Worm (Caenorhabditis elegans) whole organism, L2 larva: Measurements from ENCODE around the gene F25H9.2.

Experiments used
- C34F6.9 ChIP-seq: fragments of 150-350 bp; optimal IDR thresholded peaks from 2 replicates; lab custom pipeline; 2014; ENCODE audit warnings: missing biosample characterization, missing genetic modification characterization
- F13H6.1 ChIP-seq: sonication (generic microtip); optimal IDR thresholded peaks from 2 replicates; lab custom pipeline; 2016; ENCODE audit warnings: missing genetic modification characterization, missing compliant biosample characterization
- R02D3.7 ChIP-seq: fragments of 150-350 bp; optimal IDR thresholded peaks from 2 replicates; lab custom pipeline; 2014; ENCODE audit warnings: missing biosample characterization, missing genetic modification characterization
- Y55F3AM.14 ChIP-seq: fragments of 200-800 bp; sonication (Bioruptor generic); optimal IDR thresholded peaks from 2 replicates; lab custom pipeline; 2018; ENCODE audit warnings: mild to moderate bottlenecking, missing genetic modification characterization, missing compliant biosample characterization
- ZK546.5 ChIP-seq: sonication (generic microtip); optimal IDR thresholded peaks from 2 replicates; lab custom pipeline; 2017; ENCODE audit warnings: missing biosample characterization, missing genetic modification characterization
- alr-1 ChIP-seq: fragments of 150-350 bp; optimal IDR thresholded peaks from 2 replicates; lab custom pipeline; 2014; ENCODE audit warnings: missing biosample characterization, missing genetic modification characterization
- aly-2 ChIP-seq: fragments of 150-350 bp; optimal IDR thresholded peaks from 2 replicates; lab custom pipeline; 2014; ENCODE audit warnings: missing biosample characterization, missing genetic modification characterization
- ama-1 ChIP-seq: fragments of 150-350 bp; optimal IDR thresholded peaks from 2 replicates; lab custom pipeline; 2018; ENCODE audit warnings: inconsistent platforms
- blmp-1 ChIP-seq: sonication (generic microtip); optimal IDR thresholded peaks from 2 replicates; lab custom pipeline; 2017; ENCODE audit warnings: missing genetic modification characterization, mild to moderate bottlenecking, missing compliant biosample characterization, antibody characterized with exemption, moderate library complexity; ENCODE audit not compliant: insufficient read depth
- ceh-16 ChIP-seq: fragments of 150-350 bp; optimal IDR thresholded peaks from 2 replicates; lab custom pipeline; 2014; ENCODE audit warnings: missing biosample characterization, missing genetic modification characterization
- ceh-82 ChIP-seq: fragments of 150-350 bp; optimal IDR thresholded peaks from 2 replicates; lab custom pipeline; 2014; ENCODE audit warnings: missing biosample characterization, missing genetic modification characterization
- crh-2 ChIP-seq: sonication (generic microtip); optimal IDR thresholded peaks from 2 replicates; lab custom pipeline; 2017; ENCODE audit warnings: missing biosample characterization, missing genetic modification characterization
- dmd-4 ChIP-seq: sonication (generic microtip); optimal IDR thresholded peaks from 2 replicates; lab custom pipeline; 2017; ENCODE audit warnings: missing biosample characterization, missing genetic modification characterization
- egl-27 ChIP-seq: sonication (generic microtip); optimal IDR thresholded peaks from 3 replicates; lab custom pipeline; 2017; ENCODE audit warnings: missing biosample characterization, missing genetic modification reagents, missing genetic modification characterization
- elt-1 ChIP-seq: fragments of 150-350 bp; optimal IDR thresholded peaks from 2 replicates; lab custom pipeline; 2014; ENCODE audit warnings: missing biosample characterization, missing genetic modification characterization
- elt-3 ChIP-seq: sonication (generic microtip); optimal IDR thresholded peaks from 2 replicates; lab custom pipeline; 2017; ENCODE audit warnings: missing biosample characterization, missing genetic modification characterization
- fos-1 ChIP-seq: fragments of 150-350 bp; optimal IDR thresholded peaks from 2 replicates; lab custom pipeline; 2014; ENCODE audit warnings: missing biosample characterization, missing genetic modification characterization
- gmeb-1 ChIP-seq: fragments of 150-350 bp; optimal IDR thresholded peaks from 2 replicates; lab custom pipeline; 2014; ENCODE audit warnings: missing biosample characterization, missing genetic modification characterization
- lin-11 ChIP-seq: fragments of 150-350 bp; sonication (generic microtip); optimal IDR thresholded peaks from 2 replicates; lab custom pipeline; 2014; ENCODE audit warnings: missing biosample characterization, missing genetic modification characterization, inconsistent platforms, mixed read lengths
- lin-13 ChIP-seq: fragments of 150-350 bp; optimal IDR thresholded peaks from 2 replicates; lab custom pipeline; 2014; ENCODE audit warnings: missing biosample characterization, missing genetic modification reagents, missing genetic modification characterization
- lin-39 ChIP-seq: fragments of 150-350 bp; optimal IDR thresholded peaks from 2 replicates; lab custom pipeline; 2014; ENCODE audit warnings: missing biosample characterization, missing genetic modification reagents, missing genetic modification characterization
- lsy-2 ChIP-seq, 2 experiments: fragments of 150-350 bp in 1 of 2; sonication (generic microtip) in 1 of 2; optimal IDR thresholded peaks; 2 replicates each; lab custom pipeline; 2014 to 2017; ENCODE audit warnings: missing biosample characterization in 2 of 2, missing genetic modification characterization in 2 of 2
- mab-5 ChIP-seq: fragments of 150-350 bp; optimal IDR thresholded peaks from 2 replicates; lab custom pipeline; 2014; ENCODE audit warnings: missing biosample characterization, missing genetic modification characterization
- mbf-1 ChIP-seq: sonication (generic microtip); optimal IDR thresholded peaks from 2 replicates; lab custom pipeline; 2017; ENCODE audit warnings: missing biosample characterization, missing genetic modification characterization
- mdl-1 ChIP-seq, 2 experiments: fragments of 150-350 bp in 1 of 2; sonication (generic microtip) in 1 of 2; optimal IDR thresholded peaks; 2 replicates each; lab custom pipeline; 2017; ENCODE audit warnings: missing biosample characterization in 2 of 2, missing genetic modification characterization in 2 of 2
- nhr-10 ChIP-seq: sonication (generic microtip); optimal IDR thresholded peaks from 2 replicates; lab custom pipeline; 2017; ENCODE audit warnings: missing biosample characterization, missing genetic modification characterization
- nhr-11 ChIP-seq: fragments of 150-350 bp; optimal IDR thresholded peaks from 2 replicates; lab custom pipeline; 2014; ENCODE audit warnings: missing biosample characterization, missing genetic modification characterization
- nhr-12 ChIP-seq: fragments of 150-350 bp; optimal IDR thresholded peaks from 2 replicates; lab custom pipeline; 2014; ENCODE audit warnings: missing biosample characterization, missing genetic modification characterization
- nhr-129 ChIP-seq: fragments of 150-350 bp; optimal IDR thresholded peaks from 2 replicates; lab custom pipeline; 2014; ENCODE audit warnings: missing biosample characterization, missing genetic modification characterization
- nhr-21 ChIP-seq: fragments of 150-350 bp; optimal IDR thresholded peaks from 2 replicates; lab custom pipeline; 2014; ENCODE audit warnings: missing biosample characterization, missing genetic modification characterization
- nhr-23 ChIP-seq: fragments of 150-350 bp; optimal IDR thresholded peaks from 2 replicates; lab custom pipeline; 2014; ENCODE audit warnings: missing biosample characterization, missing genetic modification reagents, missing genetic modification characterization
- nhr-237 ChIP-seq: fragments of 150-350 bp; optimal IDR thresholded peaks from 2 replicates; lab custom pipeline; 2014; ENCODE audit warnings: missing biosample characterization, missing genetic modification characterization
- nhr-25 ChIP-seq: fragments of 150-350 bp; sonication (generic microtip); optimal IDR thresholded peaks from 3 replicates; lab custom pipeline; 2014; ENCODE audit warnings: missing biosample characterization, missing genetic modification characterization
- nhr-6 ChIP-seq: fragments of 150-350 bp; optimal IDR thresholded peaks from 2 replicates; lab custom pipeline; 2014; ENCODE audit warnings: missing biosample characterization, missing genetic modification characterization
- nhr-77 ChIP-seq: fragments of 150-350 bp; optimal IDR thresholded peaks from 2 replicates; lab custom pipeline; 2014; ENCODE audit warnings: missing biosample characterization, missing genetic modification characterization
- peb-1 ChIP-seq: fragments of 150-350 bp; optimal IDR thresholded peaks from 2 replicates; lab custom pipeline; 2014; ENCODE audit warnings: missing biosample characterization, missing genetic modification characterization
- sem-4 ChIP-seq: fragments of 150-350 bp; optimal IDR thresholded peaks from 2 replicates; lab custom pipeline; 2014; ENCODE audit warnings: missing biosample characterization, missing genetic modification reagents, missing genetic modification characterization
- skn-1 ChIP-seq: sonication (generic microtip); optimal IDR thresholded peaks from 2 replicates; lab custom pipeline; 2017; ENCODE audit warnings: missing biosample characterization, missing genetic modification characterization
- sma-3 ChIP-seq: sonication (generic microtip); optimal IDR thresholded peaks from 2 replicates; lab custom pipeline; 2016; ENCODE audit warnings: missing genetic modification reagents, missing genetic modification characterization, missing compliant biosample characterization
- sma-9 ChIP-seq, 2 experiments: fragments of 150-350 bp in 1 of 2; sonication (generic microtip) in 1 of 2; optimal IDR thresholded peaks; 2 replicates each; lab custom pipeline; 2014 to 2016; ENCODE audit warnings: missing genetic modification characterization in 2 of 2, mild to moderate bottlenecking in 1 of 2, missing biosample characterization in 1 of 2, missing compliant biosample characterization in 1 of 2, missing genetic modification reagents in 1 of 2, moderate library complexity in 1 of 2
- snpc-4 ChIP-seq: fragments of 150-350 bp; optimal IDR thresholded peaks from 2 replicates; lab custom pipeline; 2014; ENCODE audit warnings: missing biosample characterization, missing genetic modification characterization
- unc-39 ChIP-seq: fragments of 150-350 bp; optimal IDR thresholded peaks from 2 replicates; lab custom pipeline; 2014; ENCODE audit warnings: missing biosample characterization, missing genetic modification characterization
- unc-55 ChIP-seq: fragments of 150-350 bp; sonication (generic microtip); optimal IDR thresholded peaks from 3 replicates; lab custom pipeline; 2014; ENCODE audit warnings: missing biosample characterization, missing genetic modification reagents, missing genetic modification characterization
- unc-62 ChIP-seq: fragments of 150-350 bp; optimal IDR thresholded peaks from 2 replicates; lab custom pipeline; 2014; ENCODE audit warnings: missing biosample characterization, missing genetic modification reagents, missing genetic modification characterization
- zag-1 ChIP-seq: fragments of 150-350 bp; optimal IDR thresholded peaks from 2 replicates; lab custom pipeline; 2014; ENCODE audit warnings: missing biosample characterization, missing genetic modification characterization
- ztf-1 ChIP-seq: fragments of 200-800 bp; sonication (Bioruptor generic); conservative IDR thresholded peaks from 2 replicates; pipeline ENCODE4 v1.3.6; 2022; ENCODE audit warnings: missing genetic modification characterization, missing compliant biosample characterization
- ztf-11 ChIP-seq: sonication (generic microtip); optimal IDR thresholded peaks from 2 replicates; lab custom pipeline; 2017; ENCODE audit warnings: missing biosample characterization, missing genetic modification characterization
- ztf-4 ChIP-seq: fragments of 150-350 bp; optimal IDR thresholded peaks from 2 replicates; lab custom pipeline; 2014; ENCODE audit warnings: missing biosample characterization, missing genetic modification characterization

Gene F25H9.2

DNA sequence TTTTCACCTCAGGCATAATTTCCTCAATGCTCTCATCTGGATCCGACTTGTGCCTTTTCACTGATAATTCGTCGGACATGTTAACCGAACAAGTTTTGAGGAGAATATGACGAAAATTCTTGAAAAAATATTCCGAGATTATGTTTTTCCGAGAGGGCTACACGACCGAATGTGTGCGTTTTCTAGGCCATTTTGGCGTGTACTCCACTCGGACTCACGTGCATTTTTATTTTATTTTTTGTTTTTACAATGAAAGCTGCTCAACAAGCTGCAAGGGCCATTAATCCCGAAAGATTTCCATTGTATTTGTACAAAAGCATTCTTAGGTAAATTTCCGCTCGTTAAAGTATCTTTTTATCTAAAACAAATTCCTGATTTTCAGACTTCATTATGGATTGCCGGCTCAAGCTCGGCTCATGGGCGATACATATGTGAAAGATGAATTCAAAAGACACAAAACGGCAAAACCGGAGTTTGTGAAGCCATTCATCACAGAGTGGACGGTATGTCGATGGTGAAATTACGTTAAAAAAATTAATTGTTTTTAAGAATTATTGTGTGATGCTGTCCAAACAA lies 10.4 kb downstream of the F25H9.2 start, which contains the start of the genes F25H9.6 and F25H9.7:
TSS of gene F25H9.6 (minus strand) at position 172 of the 576 bp plus-strand sequence.
TSS of gene F25H9.7 (plus strand) at position 187 of the 576 bp plus-strand sequence.
- TF ChIP-seq skn-1 (tag; lab: Kevin White, UChicago) (no peak), lin-39 (tag; lab: Kevin White, UChicago) (no peak), nhr-6 (tag; lab: Kevin White, UChicago) (no peak), sma-9 (GFP tag; optimal IDR thresholded peaks at IDR 0.05; lab: Kevin White, UChicago) (peak; percentile 94), sma-9 (tag; optimal IDR thresholded peaks at IDR 0.05; lab: Kevin White, UChicago) (no peak), crh-2 (tag; lab: Kevin White, UChicago) (peak; percentile 84), mdl-1 (tag; optimal IDR thresholded peaks at IDR 0.05; lab: Kevin White, UChicago) (peak; percentile 62 to 91), gmeb-1 (tag; lab: Kevin White, UChicago) (peak; percentile 79), nhr-237 (no peak), unc-62 (GFP tag; lab: Kevin White, UChicago) (no peak), nhr-11 (tag; lab: Kevin White, UChicago) (no peak), egl-27 (tag; lab: Kevin White, UChicago) (peak; percentile 85), ceh-16 (tag; lab: Kevin White, UChicago) (no peak), aly-2 (no peak), elt-3 (no peak), dmd-4 (tag; lab: Kevin White, UChicago) (no peak), lin-13 (peak; percentile 73), R02D3.7 (tag; lab: Kevin White, UChicago) (no peak), snpc-4 (peak; percentile 53), fos-1 (tag; lab: Kevin White, UChicago) (peak; percentile 56), nhr-25 (tag; lab: Kevin White, UChicago) (no peak), ZK546.5 (tag; lab: Kevin White, UChicago) (no peak), mab-5 (tag; lab: Kevin White, UChicago) (peak; percentile 54), sma-3 (GFP tag; lab: Kevin White, UChicago) (peak; percentile 91), lsy-2 (tag; optimal IDR thresholded peaks at IDR 0.05; lab: Kevin White, UChicago) (peak; percentile 72 to 89), elt-1 (no peak), C34F6.9 (tag; lab: Kevin White, UChicago) (peak; percentile 92), lin-11 (peak; percentile 22), nhr-23 (tag; lab: Kevin White, UChicago) (no peak), Y55F3AM.14 (peak; percentile 51), ama-1 (lab: Kevin White, UChicago) (peak; percentile 9), nhr-21 (tag; lab: Kevin White, UChicago) (peak; percentile 78), alr-1 (tag; lab: Kevin White, UChicago) (no peak), blmp-1 (peak; percentile 38), nhr-10 (tag; lab: Kevin White, UChicago) (no peak), mbf-1 (tag; lab: Kevin White, UChicago) (no peak), ztf-1 (GFP tag; lab: Robert Waterston, UW) (no peak), peb-1 (tag; lab: Kevin White, UChicago) (no peak), unc-55 (GFP tag; lab: Kevin White, UChicago) (peak; percentile 86), sem-4 (tag; lab: Kevin White, UChicago) (peak; percentile 63), unc-39 (tag; lab: Kevin White, UChicago) (no peak), nhr-129 (tag; lab: Kevin White, UChicago) (peak; percentile 31), ztf-4 (tag; lab: Kevin White, UChicago) (peak; percentile 44), ceh-82 (tag; lab: Kevin White, UChicago) (no peak), F13H6.1 (tag; lab: Kevin White, UChicago) (peak; percentile 86), ztf-11 (tag; lab: Kevin White, UChicago) (no peak), nhr-77 (no peak), zag-1 (tag; lab: Kevin White, UChicago) (no peak), nhr-12 (tag; lab: Kevin White, UChicago) (no peak)
